Worm (Caenorhabditis elegans) whole organism, L1 larva: ENCODE results near the gene F14H8.4.

Experiments
- C16A3.4 ChIP-seq: fragments of 150-350 bp; optimal IDR thresholded peaks from 2 replicates; lab custom pipeline; 2014; ENCODE audit warnings: missing biosample characterization, missing genetic modification characterization
- ama-1 ChIP-seq: fragments of 150-350 bp; optimal IDR thresholded peaks from 2 replicates; lab custom pipeline; 2014
- ceh-90 ChIP-seq: sonication (generic microtip); optimal IDR thresholded peaks from 2 replicates; lab custom pipeline; 2016; ENCODE audit warnings: missing genetic modification characterization, missing compliant biosample characterization
- egl-27 ChIP-seq, 2 experiments: fragments of 150-350 bp in 1 of 2; sonication (generic microtip); optimal IDR thresholded peaks; 3 replicates each; lab custom pipeline; 2017 to 2018; ENCODE audit warnings: missing biosample characterization in 2 of 2, missing genetic modification characterization in 2 of 2, missing genetic modification reagents in 2 of 2
- elt-2 ChIP-seq: sonication (generic microtip); optimal IDR thresholded peaks from 2 replicates; lab custom pipeline; 2016; ENCODE audit warnings: missing genetic modification characterization, mild to moderate bottlenecking, inconsistent platforms, missing compliant biosample characterization, missing genetic modification reagents
- fkh-10 ChIP-seq: sonication (generic microtip); optimal IDR thresholded peaks from 2 replicates; lab custom pipeline; 2017; ENCODE audit warnings: missing biosample characterization, missing genetic modification reagents, missing genetic modification characterization
- hlh-4 ChIP-seq: sonication (generic microtip); optimal IDR thresholded peaks from 2 replicates; lab custom pipeline; 2016; ENCODE audit warnings: mild to moderate bottlenecking, missing genetic modification characterization, missing compliant biosample characterization
- mdl-1 ChIP-seq, 2 experiments: fragments of 150-350 bp; optimal IDR thresholded peaks; 2 replicates each; lab custom pipeline; 2014 to 2017; ENCODE audit warnings: missing biosample characterization in 2 of 2, missing genetic modification characterization in 2 of 2, inconsistent platforms in 1 of 2
- nhr-76 ChIP-seq: sonication (generic microtip); optimal IDR thresholded peaks from 2 replicates; lab custom pipeline; 2017; ENCODE audit warnings: missing biosample characterization, missing genetic modification characterization
- nhr-90 ChIP-seq: sonication (generic microtip); optimal IDR thresholded peaks from 2 replicates; lab custom pipeline; 2016; ENCODE audit warnings: mild to moderate bottlenecking, missing genetic modification characterization, missing compliant biosample characterization; ENCODE audit not compliant: poor library complexity
- tlp-1 ChIP-seq: fragments of 150-350 bp; optimal IDR thresholded peaks from 2 replicates; lab custom pipeline; 2014; ENCODE audit warnings: missing biosample characterization, missing genetic modification characterization
- unc-62 ChIP-seq: fragments of 150-350 bp; optimal IDR thresholded peaks from 2 replicates; lab custom pipeline; 2014; ENCODE audit warnings: missing biosample characterization, missing genetic modification reagents, missing genetic modification characterization
- zag-1 ChIP-seq: fragments of 150-350 bp; optimal IDR thresholded peaks from 2 replicates; lab custom pipeline; 2014; ENCODE audit warnings: missing biosample characterization, missing genetic modification characterization
- ztf-4 ChIP-seq: fragments of 150-350 bp; optimal IDR thresholded peaks from 2 replicates; lab custom pipeline; 2014; ENCODE audit warnings: missing biosample characterization, missing genetic modification characterization

- no peak for TF ChIP-seq tlp-1 (tag; lab: Kevin White, UChicago)
- TF ChIP-seq nhr-76 (tag; lab: Kevin White, UChicago), result no peak
- no peak for TF ChIP-seq ztf-4 (tag; lab: Kevin White, UChicago)
- TF ChIP-seq elt-2 (tag; lab: Kevin White, UChicago), result no peak
- TF ChIP-seq unc-62 (GFP tag; lab: Kevin White, UChicago), result no peak
- no peak for TF ChIP-seq hlh-4 (tag; lab: Kevin White, UChicago)
- no peak for TF ChIP-seq nhr-90 (tag; lab: Kevin White, UChicago)
- TF ChIP-seq egl-27 (tag; optimal IDR thresholded peaks at IDR 0.05; lab: Kevin White, UChicago), result no peak
- no peak for TF ChIP-seq fkh-10 (GFP tag; lab: Kevin White, UChicago)
- no peak for TF ChIP-seq mdl-1 (tag; optimal IDR thresholded peaks at IDR 0.05; lab: Kevin White, UChicago)
- TF ChIP-seq ceh-90 (tag; lab: Kevin White, UChicago), result no peak
- no peak for TF ChIP-seq C16A3.4
- no peak for TF ChIP-seq ama-1
- TF ChIP-seq zag-1 (tag; lab: Kevin White, UChicago), result no peak
Measured at ce11 chrV:15058965-15059364, 35.3 kb downstream of the F14H8.4 start.
